Fruit fly (Drosophila melanogaster) whole organism, embryonic: ENCODE data around the gene CG13842.

Experiments
- CG10462 ChIP-seq: fragments of 200-800 bp; sonication (Bioruptor generic); optimal IDR thresholded peaks from 2 replicates; lab custom pipeline; 2016; ENCODE audit warnings: missing biosample characterization, missing genetic modification characterization
- CG12299 ChIP-seq: fragments of 200-800 bp; sonication (Bioruptor generic); optimal IDR thresholded peaks from 2 replicates; lab custom pipeline; 2018; ENCODE audit warnings: missing biosample characterization, mild to moderate bottlenecking, missing genetic modification characterization
- CG12769 ChIP-seq: fragments of 200-800 bp; sonication (Bioruptor generic); optimal IDR thresholded peaks from 2 replicates; lab custom pipeline; 2019; ENCODE audit warnings: missing biosample characterization, mild to moderate bottlenecking, missing genetic modification characterization, moderate library complexity
- CG12942 ChIP-seq: fragments of 200-800 bp; sonication (Bioruptor generic); optimal IDR thresholded peaks from 3 replicates; lab custom pipeline; 2016; ENCODE audit warnings: missing biosample characterization, missing genetic modification characterization
- CG13775 ChIP-seq: fragments of 200-800 bp; sonication (Bioruptor generic); optimal IDR thresholded peaks from 3 replicates; lab custom pipeline; 2017; ENCODE audit warnings: missing biosample characterization, mild to moderate bottlenecking, missing genetic modification characterization
- CG1603 ChIP-seq: fragments of 200-800 bp; sonication (Bioruptor generic); optimal IDR thresholded peaks from 2 replicates; lab custom pipeline; 2019; ENCODE audit warnings: missing biosample characterization, mild to moderate bottlenecking, missing genetic modification characterization, moderate library complexity
- CG17328 ChIP-seq: fragments of 200-800 bp; sonication (Bioruptor generic); IDR thresholded peaks from 2 replicates; pipeline ENCODE4 v1.3.6; 2022; ENCODE audit warnings: missing biosample characterization, missing genetic modification characterization
- CG1832 ChIP-seq: fragments of 200-800 bp; sonication (Bioruptor generic); optimal IDR thresholded peaks from 2 replicates; lab custom pipeline; 2017; ENCODE audit warnings: missing biosample characterization, mild to moderate bottlenecking, missing genetic modification characterization, inconsistent platforms
- CG2199 ChIP-seq: fragments of 200-800 bp; sonication (Bioruptor generic); IDR thresholded peaks from 3 replicates; pipeline ENCODE4 v1.3.6; 2022; ENCODE audit warnings: missing biosample characterization, missing genetic modification characterization
- CG30403 ChIP-seq: fragments of 200-800 bp; sonication (Bioruptor generic); optimal IDR thresholded peaks from 3 replicates; lab custom pipeline; 2016; ENCODE audit warnings: missing biosample characterization, missing genetic modification characterization
- CG3065 ChIP-seq: fragments of 200-800 bp; sonication (Bioruptor generic); optimal IDR thresholded peaks from 2 replicates; lab custom pipeline; 2016; ENCODE audit warnings: missing biosample characterization, missing genetic modification characterization
- CG33557 ChIP-seq: fragments of 200-800 bp; sonication (Bioruptor generic); optimal IDR thresholded peaks from 2 replicates; lab custom pipeline; 2019; ENCODE audit warnings: missing biosample characterization, mild to moderate bottlenecking, missing genetic modification characterization, moderate library complexity
- CG3407 ChIP-seq: fragments of 200-800 bp; sonication (Bioruptor generic); optimal IDR thresholded peaks from 2 replicates; lab custom pipeline; 2018; ENCODE audit warnings: missing biosample characterization, mild to moderate bottlenecking, missing genetic modification characterization
- CG4424 ChIP-seq: fragments of 200-800 bp; sonication (Bioruptor generic); optimal IDR thresholded peaks from 3 replicates; lab custom pipeline; 2016; ENCODE audit warnings: missing biosample characterization, missing genetic modification characterization
- CG4730 ChIP-seq: fragments of 200-800 bp; sonication (Bioruptor generic); IDR thresholded peaks from 2 replicates; pipeline ENCODE4 v1.3.6; 2022; ENCODE audit warnings: missing biosample characterization, missing genetic modification characterization
- CG5180 ChIP-seq: fragments of 200-800 bp; sonication (Bioruptor generic); optimal IDR thresholded peaks from 3 replicates; lab custom pipeline; 2017; ENCODE audit warnings: missing biosample characterization, missing genetic modification characterization, mild to moderate bottlenecking, moderate library complexity, missing genetic modification reagents
- CG6813 ChIP-seq: fragments of 200-800 bp; sonication (Bioruptor generic); optimal IDR thresholded peaks from 2 replicates; lab custom pipeline; 2017; ENCODE audit warnings: missing biosample characterization, missing genetic modification characterization, mild to moderate bottlenecking, moderate library complexity, missing genetic modification reagents
- CG7357 ChIP-seq: fragments of 200-800 bp; sonication (Bioruptor generic); IDR thresholded peaks from 3 replicates; pipeline ENCODE4 v1.3.6; 2022; ENCODE audit warnings: missing biosample characterization, missing genetic modification characterization
- CG9817 ChIP-seq: fragments of 200-800 bp; sonication (Bioruptor generic); optimal IDR thresholded peaks from 2 replicates; lab custom pipeline; 2018; ENCODE audit warnings: missing biosample characterization, mild to moderate bottlenecking, missing genetic modification characterization, moderate library complexity
- Camta ChIP-seq: fragments of 200-800 bp; sonication (Bioruptor generic); optimal IDR thresholded peaks from 2 replicates; lab custom pipeline; 2016; ENCODE audit warnings: missing biosample characterization, missing genetic modification characterization
- Dp ChIP-seq: fragments of 200-800 bp; sonication (Bioruptor generic); optimal IDR thresholded peaks from 2 replicates; lab custom pipeline; 2018; ENCODE audit warnings: missing biosample characterization, mild to moderate bottlenecking, missing genetic modification characterization, moderate library complexity
- Ets65A ChIP-seq: fragments of 200-800 bp; sonication (Bioruptor generic); peaks from one replicate; lab custom pipeline; 2016; ENCODE audit warnings: missing biosample characterization, missing genetic modification characterization
- Gsc ChIP-seq: fragments of 200-800 bp; sonication (Bioruptor generic); IDR thresholded peaks from 2 replicates; pipeline ENCODE4 v1.3.6; 2022; ENCODE audit warnings: missing biosample characterization, missing genetic modification characterization
- HLH54F ChIP-seq: fragments of 200-800 bp; sonication (Bioruptor generic); optimal IDR thresholded peaks from 3 replicates; lab custom pipeline; 2016; ENCODE audit warnings: missing biosample characterization, missing genetic modification characterization
- Lpt ChIP-seq: fragments of >200 bp; optimal IDR thresholded peaks from 2 replicates; lab custom pipeline; 2018; ENCODE audit warnings: missing biosample characterization, missing genetic modification characterization
- NfI ChIP-seq: fragments of 200-800 bp; sonication (Bioruptor generic); optimal IDR thresholded peaks from 3 replicates; lab custom pipeline; 2018; ENCODE audit warnings: missing biosample characterization, mild to moderate bottlenecking, missing genetic modification characterization, moderate library complexity
- Oaz ChIP-seq: fragments of 200-800 bp; sonication (Bioruptor generic); IDR thresholded peaks from 2 replicates; pipeline ENCODE4 v1.3.6; 2022; ENCODE audit warnings: missing biosample characterization, missing genetic modification characterization
- Spps ChIP-seq: fragments of 200-800 bp; sonication (Bioruptor generic); optimal IDR thresholded peaks from 2 replicates; lab custom pipeline; 2018; ENCODE audit warnings: missing biosample characterization, mild to moderate bottlenecking, missing genetic modification characterization
- Sry-β ChIP-seq: fragments of 200-800 bp; sonication (Bioruptor generic); optimal IDR thresholded peaks from 2 replicates; lab custom pipeline; 2018; ENCODE audit warnings: missing biosample characterization, mild to moderate bottlenecking, missing genetic modification characterization, moderate library complexity
- ase ChIP-seq: fragments of 200-800 bp; sonication (Bioruptor generic); IDR thresholded peaks from 3 replicates; pipeline ENCODE4 v1.3.6; 2022; ENCODE audit warnings: missing biosample characterization, missing genetic modification characterization
- az2 ChIP-seq: fragments of 200-800 bp; sonication (Bioruptor generic); optimal IDR thresholded peaks from 3 replicates; lab custom pipeline; 2016; ENCODE audit warnings: missing biosample characterization, missing genetic modification characterization
- bbx ChIP-seq: fragments of 200-800 bp; sonication (Bioruptor generic); IDR thresholded peaks from 2 replicates; pipeline ENCODE4 v1.3.6; 2022; ENCODE audit warnings: missing biosample characterization, missing genetic modification characterization; ENCODE audit not compliant: partially characterized antibody
- crc ChIP-seq: fragments of 200-800 bp; sonication (Bioruptor generic); optimal IDR thresholded peaks from 2 replicates; lab custom pipeline; 2016; ENCODE audit warnings: missing biosample characterization, missing genetic modification characterization
- fd64A ChIP-seq: fragments of 200-800 bp; sonication (Bioruptor generic); optimal IDR thresholded peaks from 3 replicates; lab custom pipeline; 2018; ENCODE audit warnings: missing biosample characterization, mild to moderate bottlenecking, missing genetic modification characterization
- fu2 ChIP-seq: fragments of 200-800 bp; sonication (Bioruptor generic); optimal IDR thresholded peaks from 2 replicates; lab custom pipeline; 2016; ENCODE audit warnings: missing biosample characterization, missing genetic modification characterization
- jigr1 ChIP-seq: fragments of 200-800 bp; sonication (Bioruptor generic); IDR thresholded peaks from 3 replicates; pipeline ENCODE4 v1.3.6; 2022; ENCODE audit warnings: missing biosample characterization, missing genetic modification characterization
- knrl ChIP-seq: fragments of 200-800 bp; sonication (Bioruptor generic); IDR thresholded peaks from 3 replicates; pipeline ENCODE4 v1.3.6; 2022; ENCODE audit warnings: missing biosample characterization, missing genetic modification characterization; ENCODE audit not compliant: partially characterized antibody
- mam ChIP-seq: fragments of 200-800 bp; sonication (Bioruptor generic); optimal IDR thresholded peaks from 3 replicates; lab custom pipeline; 2016; ENCODE audit warnings: missing biosample characterization, missing genetic modification characterization
- nau ChIP-seq: fragments of 200-800 bp; sonication (Bioruptor generic); optimal IDR thresholded peaks from 3 replicates; lab custom pipeline; 2017; ENCODE audit warnings: missing biosample characterization, mild to moderate bottlenecking, missing genetic modification characterization, missing genetic modification reagents
- odd ChIP-seq: fragments of 200-800 bp; sonication (Bioruptor generic); optimal IDR thresholded peaks from 2 replicates; lab custom pipeline; 2017; ENCODE audit warnings: missing biosample characterization, mild to moderate bottlenecking, missing genetic modification characterization
- pnt ChIP-seq: fragments of 200-800 bp; sonication (Bioruptor generic); optimal IDR thresholded peaks from 3 replicates; lab custom pipeline; 2016; ENCODE audit warnings: missing biosample characterization, missing genetic modification characterization
- pros ChIP-seq: fragments of 200-800 bp; sonication (Bioruptor generic); optimal IDR thresholded peaks from 3 replicates; lab custom pipeline; 2019; ENCODE audit warnings: missing biosample characterization, mild to moderate bottlenecking, missing genetic modification characterization, moderate library complexity
- sd ChIP-seq: fragments of 200-800 bp; sonication (Bioruptor generic); optimal IDR thresholded peaks from 3 replicates; lab custom pipeline; 2018; ENCODE audit warnings: missing biosample characterization, mild to moderate bottlenecking, missing genetic modification characterization, moderate library complexity
- ssp ChIP-seq: fragments of 200-800 bp; sonication (Bioruptor generic); IDR thresholded peaks from 2 replicates; pipeline ENCODE4 v1.3.6; 2022; ENCODE audit warnings: missing biosample characterization, missing genetic modification characterization
- tgo ChIP-seq: fragments of 200-800 bp; sonication (Bioruptor generic); IDR thresholded peaks from 3 replicates; pipeline ENCODE4 v1.3.6; 2022; ENCODE audit warnings: missing biosample characterization, missing genetic modification characterization
- tna ChIP-seq: fragments of 200-800 bp; sonication (Bioruptor generic); IDR thresholded peaks from 2 replicates; pipeline ENCODE4 v1.3.6; 2022; ENCODE audit warnings: missing biosample characterization, missing genetic modification characterization; ENCODE audit not compliant: partially characterized antibody
- toy ChIP-seq: fragments of 200-800 bp; sonication (Bioruptor generic); IDR thresholded peaks from 2 replicates; pipeline ENCODE4 v1.3.6; 2022; ENCODE audit warnings: missing biosample characterization, missing genetic modification characterization
- ttk ChIP-seq: fragments of 200-800 bp; sonication (Bioruptor generic); IDR thresholded peaks from 2 replicates; pipeline ENCODE4 v2.1.2; 2022; ENCODE audit warnings: missing biosample characterization, missing genetic modification characterization
- unc-4 ChIP-seq: fragments of 200-800 bp; sonication (Bioruptor generic); IDR thresholded peaks from 2 replicates; pipeline ENCODE4 v1.3.6; 2022; ENCODE audit warnings: missing biosample characterization, missing genetic modification characterization; ENCODE audit not compliant: partially characterized antibody
- vnd ChIP-seq: fragments of 200-800 bp; sonication (Bioruptor generic); IDR thresholded peaks from 3 replicates; pipeline ENCODE4 v1.3.6; 2022; ENCODE audit warnings: missing biosample characterization, missing genetic modification characterization; ENCODE audit not compliant: partially characterized antibody
- zfh1 ChIP-seq: fragments of 200-800 bp; sonication (Bioruptor generic); IDR thresholded peaks from 3 replicates; pipeline ENCODE4 v1.3.6; 2022; ENCODE audit warnings: missing biosample characterization, missing genetic modification characterization

Gene CG13842

dm6 chr3R:22727857-22728256, 20.8 kb upstream of the CG13842 start (continued):
- TF ChIP-seq CG4730 (no peak; the same call in 1 of the 2 replicates), CG30403 (GFP tag; lab: Kevin White, UChicago) (peak; percentile 14), CG9817 (tag; lab: Kevin White, UChicago) (no peak), az2 (no peak), HLH54F (GFP tag; lab: Kevin White, UChicago) (no peak), CG5180 (GFP tag; lab: Kevin White, UChicago) (no peak), Ets65A (GFP tag; lab: Kevin White, UChicago) (peak; percentile 84), odd (GFP tag; lab: Kevin White, UChicago) (no peak), fd64A (GFP tag; lab: Kevin White, UChicago) (no peak), CG1603 (tag; lab: Kevin White, UChicago) (peak; percentile 30), vnd (GFP tag; lab: Robert Waterston, UW) (no peak), unc-4 (no peak), fu2 (no peak), CG6813 (no peak), CG12769 (tag; lab: Kevin White, UChicago) (no peak), CG3407 (GFP tag; lab: Kevin White, UChicago) (no peak), CG7357 (no peak), jigr1 (GFP tag; lab: Robert Waterston, UW) (no peak), mam (peak; percentile 7), CG1832 (no peak), tgo (GFP tag; lab: Robert Waterston, UW) (peak; percentile 46; the same call in 1 of the 3 replicates), CG4424 (GFP tag; lab: Kevin White, UChicago) (no peak), knrl (no peak), NfI (GFP tag; lab: Kevin White, UChicago) (no peak), CG3065 (GFP tag; lab: Kevin White, UChicago) (no peak), CG13775 (GFP tag; lab: Kevin White, UChicago) (no peak), Gsc (GFP tag; lab: Robert Waterston, UW) (no peak), CG17328 (GFP tag; lab: Robert Waterston, UW) (no peak), Sry-β (GFP tag; lab: Kevin White, UChicago) (no peak), pnt (no peak), bbx (GFP tag; lab: Robert Waterston, UW) (no peak), ttk (GFP tag; lab: Robert Waterston, UW) (peak; percentile 45; the same call in 1 of the 2 replicates), Spps (tag; lab: Kevin White, UChicago) (no peak), zfh1 (GFP tag; lab: Robert Waterston, UW) (peak; percentile 33; the same call in 1 of the 3 replicates), toy (no peak), Lpt (GFP tag; lab: Kevin White, UChicago) (no peak), ase (GFP tag; lab: Robert Waterston, UW) (peak; percentile 41; the same call in 1 of the 3 replicates), Oaz (GFP tag; lab: Robert Waterston, UW) (no peak), nau (no peak), CG10462 (GFP tag; lab: Kevin White, UChicago) (no peak), crc (GFP tag; lab: Kevin White, UChicago) (no peak), ssp (GFP tag; lab: Robert Waterston, UW) (peak; percentile 28; the same call in 1 of the 2 replicates), CG33557 (no peak), tna (no peak), pros (GFP tag; lab: Kevin White, UChicago) (no peak), sd (tag; lab: Kevin White, UChicago) (peak; percentile 17), Camta (no peak), CG12299 (tag; lab: Kevin White, UChicago) (no peak), CG12942 (no peak), Dp (GFP tag; lab: Kevin White, UChicago) (no peak), CG2199 (GFP tag; lab: Robert Waterston, UW) (no peak)
